Fruit fly (Drosophila melanogaster): ENCODE results near the gene CG11498.
A peak's percentile ranks its signal among the peaks of the same experiment; 100 is the strongest.

The CG11498 gene

dm6 chr3R:30198793-30199192 lies 38.5 kb upstream of the CG11498 start (continued):
- TF ChIP-seq CG2875 (GFP tag; optimal IDR thresholded peaks at IDR 0.05) = no peak
- peak; percentile 21 for TF ChIP-seq CG6854 (GFP tag; optimal IDR thresholded peaks at IDR 0.05)
- TF ChIP-seq bowl (GFP tag; IDR thresholded peaks at IDR 0.05) = no peak
- TF ChIP-seq Hand (GFP tag; optimal IDR thresholded peaks at IDR 0.05) = peak; percentile 22
- no peak for TF ChIP-seq CG17829 (tag; optimal IDR thresholded peaks at IDR 0.05)
- TF ChIP-seq NFAT (GFP tag; IDR thresholded peaks at IDR 0.05) = no peak
- peak; percentile 27 for TF ChIP-seq Vsx1 (GFP tag; optimal IDR thresholded peaks at IDR 0.05)
- TF ChIP-seq CG10462 (GFP tag; optimal IDR thresholded peaks at IDR 0.05) = no peak
- TF ChIP-seq Xrp1 (GFP tag; IDR thresholded peaks at IDR 0.05) = 0 out of 2 replicates have a peak, but pooled peaks have one; percentile 17
- TF ChIP-seq Elba2 (GFP tag; optimal IDR thresholded peaks at IDR 0.05) = no peak
- TF ChIP-seq CG11723 (GFP tag; optimal IDR thresholded peaks at IDR 0.05) = no peak
- TF ChIP-seq Ets97D (GFP tag; optimal IDR thresholded peaks at IDR 0.05) = no peak
- peak; percentile 33; the same call in 1 of the 2 replicates for TF ChIP-seq CG14014 (GFP tag; IDR thresholded peaks at IDR 0.05)
- no peak for TF ChIP-seq CG1529 (GFP tag; optimal IDR thresholded peaks at IDR 0.05)
- TF ChIP-seq chm (GFP tag; IDR thresholded peaks at IDR 0.05) = no peak
- 0 out of 3 replicates have a peak, but pooled peaks have one; percentile 37 for TF ChIP-seq Dbx (GFP tag; IDR thresholded peaks at IDR 0.05)
- no peak for TF ChIP-seq CG8290 (GFP tag; optimal IDR thresholded peaks at IDR 0.05)
- TF ChIP-seq CG8290 (tag; optimal IDR thresholded peaks at IDR 0.05) = peak in 1 of 2 experiments; percentile 65
- no peak for TF ChIP-seq nerfin-1 (tag; optimal IDR thresholded peaks at IDR 0.05)
- peak; percentile 1 for TF ChIP-seq bcd (GFP tag; optimal IDR thresholded peaks at IDR 0.05)
- TF ChIP-seq Trl (optimal IDR thresholded peaks at IDR 0.05) = no peak
- no peak for TF ChIP-seq Trl (GFP tag; optimal IDR thresholded peaks at IDR 0.05)
- no peak for TF ChIP-seq ase (GFP tag; IDR thresholded peaks at IDR 0.05)
- TF ChIP-seq psq (GFP tag; optimal IDR thresholded peaks at IDR 0.05) = no peak
- TF ChIP-seq Fer2 (tag; optimal IDR thresholded peaks at IDR 0.05) = peak; percentile 0
- no peak for TF ChIP-seq CG42726 (GFP tag; IDR thresholded peaks at IDR 0.05; ENCODE audit: partially characterized antibody)
- TF ChIP-seq Hr3 (GFP tag; optimal IDR thresholded peaks at IDR 0.05) = no peak
- TF ChIP-seq Dfd (GFP tag; optimal IDR thresholded peaks at IDR 0.05) = no peak
- TF ChIP-seq Sox102F (GFP tag; optimal IDR thresholded peaks at IDR 0.05) = no peak
- peak; percentile 47 for TF ChIP-seq Meics (GFP tag; optimal IDR thresholded peaks at IDR 0.05)
- no peak for TF ChIP-seq insv (GFP tag; optimal IDR thresholded peaks at IDR 0.05)
- no peak for TF ChIP-seq CG33557 (GFP tag; optimal IDR thresholded peaks at IDR 0.05)
- 0 out of 2 replicates have a peak, but pooled peaks have one; percentile 9 for TF ChIP-seq CG6689 (GFP tag; IDR thresholded peaks at IDR 0.05)
- TF ChIP-seq CG2116 (GFP tag; optimal IDR thresholded peaks at IDR 0.05) = no peak
- TF ChIP-seq fru (optimal IDR thresholded peaks at IDR 0.05) = no peak
- no peak for TF ChIP-seq CG17186 (GFP tag; optimal IDR thresholded peaks at IDR 0.05)
- peak; percentile 14; the same call in 1 of the 2 replicates for TF ChIP-seq MBD-R2 (GFP tag; IDR thresholded peaks at IDR 0.05)
- TF ChIP-seq Hmx (GFP tag; optimal IDR thresholded peaks at IDR 0.05) = no peak
- peak; percentile 79 for TF ChIP-seq Hmr (GFP tag; optimal IDR thresholded peaks at IDR 0.05)
- no peak for TF ChIP-seq z (GFP tag; IDR thresholded peaks at IDR 0.05)
- peak; percentile 64 for TF ChIP-seq CG13296 (GFP tag; optimal IDR thresholded peaks at IDR 0.05)
- no peak for TF ChIP-seq Max (GFP tag; optimal IDR thresholded peaks at IDR 0.05)
- TF ChIP-seq CG10209 (GFP tag; optimal IDR thresholded peaks at IDR 0.05) = peak; percentile 23
- peak; percentile 3 for TF ChIP-seq grau (tag; optimal IDR thresholded peaks at IDR 0.05)
- peak; percentile 38 for TF ChIP-seq Fer3 (tag; optimal IDR thresholded peaks at IDR 0.05)
- no peak for TF ChIP-seq CG18262 (tag; optimal IDR thresholded peaks at IDR 0.05)
- no peak for TF ChIP-seq CG15696 (tag; optimal IDR thresholded peaks at IDR 0.05)
- no peak for TF ChIP-seq CG8944 (GFP tag; optimal IDR thresholded peaks at IDR 0.05)
- TF ChIP-seq Sox100B (GFP tag; optimal IDR thresholded peaks at IDR 0.05) = no peak
- TF ChIP-seq Med (GFP tag) = peak; percentile 89
- TF ChIP-seq NK7.1 (GFP tag; optimal IDR thresholded peaks at IDR 0.05) = no peak
- TF ChIP-seq fd3F (GFP tag; optimal IDR thresholded peaks at IDR 0.05) = peak; percentile 23
- TF ChIP-seq sens (GFP tag) = no peak
